Fruit fly (Drosophila melanogaster): ENCODE results near the gene CG8087.

The CG8087 gene

DNA sequence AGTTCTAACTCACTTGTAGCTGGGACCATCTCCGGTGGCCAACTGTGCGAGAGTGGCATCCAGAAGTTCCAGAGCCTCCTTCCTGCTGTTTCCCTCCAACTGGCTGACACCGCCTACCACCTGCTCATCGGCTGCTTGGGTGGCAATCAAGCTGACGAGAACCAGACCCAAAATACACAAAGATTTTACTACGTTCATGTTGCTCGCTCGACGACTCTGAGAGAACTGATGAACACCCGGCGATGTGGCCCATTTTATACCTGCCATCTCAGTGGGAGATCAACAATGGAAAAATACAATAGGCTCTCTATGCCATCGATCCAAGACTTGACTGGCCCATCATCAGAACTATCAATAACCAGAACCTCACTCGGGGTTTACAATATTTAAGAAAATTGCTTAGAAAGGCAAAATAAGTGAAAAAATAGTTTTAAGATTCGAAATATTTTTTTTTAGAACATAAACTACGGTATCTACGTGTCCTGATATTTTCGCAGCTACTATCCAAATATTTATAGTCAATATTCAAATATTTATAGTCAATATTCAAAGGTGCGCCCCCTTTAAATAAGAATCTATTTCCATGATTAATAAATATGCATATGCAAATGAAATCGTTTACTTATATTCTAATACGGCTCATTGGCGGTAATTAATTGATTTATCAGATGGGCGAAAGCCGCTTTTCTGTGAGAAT, 5.0 kb upstream of the CG8087 start, which contains the start of gene Cys:
TSS of gene Cys (minus strand) at position 234 of the 697 bp plus-strand sequence.
- peak; percentile 3 for TF ChIP-seq rgr (GFP tag; optimal IDR thresholded peaks at IDR 0.05)
- no peak for TF ChIP-seq Myc (optimal IDR thresholded peaks at IDR 0.05)
- no peak for TF ChIP-seq jim (GFP tag; optimal IDR thresholded peaks at IDR 0.05)
- TF ChIP-seq Dif (GFP tag; optimal IDR thresholded peaks at IDR 0.05; ENCODE audit: partially characterized antibody), result peak; percentile 69
- no peak for TF ChIP-seq dl (GFP tag; optimal IDR thresholded peaks at IDR 0.05; ENCODE audit: insufficient read depth in 1 of 2, partially characterized antibody in 2 of 2)
- no peak for TF ChIP-seq Jra (GFP tag; optimal IDR thresholded peaks at IDR 0.05)
- no peak for TF ChIP-seq Vsx2 (GFP tag; optimal IDR thresholded peaks at IDR 0.05; ENCODE audit: partially characterized antibody)
- TF ChIP-seq h (GFP tag; optimal IDR thresholded peaks at IDR 0.05), result no peak
- TF ChIP-seq Hnf4 (GFP tag; optimal IDR thresholded peaks at IDR 0.05), result peak; percentile 11

DNA sequence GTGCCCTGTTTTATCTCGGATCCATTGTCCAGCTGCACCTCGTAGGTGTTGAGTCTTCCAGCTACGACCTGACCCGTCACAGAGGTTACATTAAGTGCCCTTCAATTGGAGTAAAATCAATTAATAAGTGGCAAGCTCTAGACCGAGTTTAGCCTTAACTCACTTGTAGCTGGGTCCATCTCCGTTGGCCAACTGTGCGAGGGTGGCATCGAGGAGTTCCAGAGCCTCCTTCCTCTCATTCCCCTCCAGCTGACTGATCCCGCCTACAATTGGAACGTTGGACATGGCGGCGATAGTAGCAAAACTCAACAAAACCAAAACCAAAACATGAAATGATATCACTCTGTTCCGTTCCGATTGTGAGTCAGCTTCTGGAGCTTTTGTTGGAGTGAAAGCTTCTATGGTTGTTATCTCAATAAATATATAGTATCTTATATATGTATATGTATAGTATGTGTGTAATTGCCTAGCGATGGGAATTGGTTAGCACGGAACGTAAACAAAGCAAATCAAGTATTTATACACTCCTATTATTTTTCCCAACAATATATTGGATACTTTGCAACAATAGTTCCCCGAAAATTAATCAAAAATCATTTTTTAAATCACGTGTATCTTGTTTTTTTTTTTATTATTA, 4.0 kb upstream of the CG8087 start, which contains the start of gene CG8066:
TSS of gene CG8066 (minus strand) at position 347 of the 637 bp plus-strand sequence.
- TF ChIP-seq dl (GFP tag; optimal IDR thresholded peaks at IDR 0.05; ENCODE audit: insufficient read depth in 1 of 2, partially characterized antibody in 2 of 2) (no peak), br (GFP tag; optimal IDR thresholded peaks at IDR 0.05) (no peak), sage (GFP tag; optimal IDR thresholded peaks at IDR 0.05) (peak; percentile 65), Abd-B (GFP tag; optimal IDR thresholded peaks at IDR 0.05) (no peak), Hnf4 (GFP tag; optimal IDR thresholded peaks at IDR 0.05) (peak; percentile 6), psq (GFP tag; optimal IDR thresholded peaks at IDR 0.05) (no peak), tai (GFP tag; optimal IDR thresholded peaks at IDR 0.05) (no peak), N (GFP tag; optimal IDR thresholded peaks at IDR 0.05) (no peak), brk (GFP tag; optimal IDR thresholded peaks at IDR 0.05) (no peak), dsf (GFP tag; optimal IDR thresholded peaks at IDR 0.05; ENCODE audit: borderline replicate concordance) (no peak), rgr (GFP tag; optimal IDR thresholded peaks at IDR 0.05) (peak; percentile 25), CG32264 (GFP tag; optimal IDR thresholded peaks at IDR 0.05) (no peak), Sp1 (GFP tag; optimal IDR thresholded peaks at IDR 0.05) (no peak), foxo (GFP tag; optimal IDR thresholded peaks at IDR 0.05) (peak in 1 of 2 experiments; percentile 37), OdsH (GFP tag; optimal IDR thresholded peaks at IDR 0.05) (no peak), pan (optimal IDR thresholded peaks at IDR 0.05) (no peak), Hr83 (GFP tag; optimal IDR thresholded peaks at IDR 0.05; ENCODE audit: poor library complexity, severe bottlenecking) (no peak), CG9705 (GFP tag; optimal IDR thresholded peaks at IDR 0.05) (no peak), HLH106 (tag; optimal IDR thresholded peaks at IDR 0.05) (no peak), GATAd (GFP tag; optimal IDR thresholded peaks at IDR 0.05) (no peak), Rel (GFP tag; optimal IDR thresholded peaks at IDR 0.05) (peak; percentile 28), Rel (tag; optimal IDR thresholded peaks at IDR 0.05) (no peak), Jra (GFP tag; optimal IDR thresholded peaks at IDR 0.05) (peak; percentile 18), woc (GFP tag; optimal IDR thresholded peaks at IDR 0.05) (no peak), fru (GFP tag; optimal IDR thresholded peaks at IDR 0.05) (no peak), Mio (GFP tag; optimal IDR thresholded peaks at IDR 0.05) (no peak), ey (GFP tag; optimal IDR thresholded peaks at IDR 0.05) (peak; percentile 3), CrebA (GFP tag; optimal IDR thresholded peaks at IDR 0.05; ENCODE audit: borderline replicate concordance) (peak; percentile 53), sv (GFP tag; optimal IDR thresholded peaks at IDR 0.05) (no peak), Myc (optimal IDR thresholded peaks at IDR 0.05) (no peak), h (GFP tag; optimal IDR thresholded peaks at IDR 0.05) (no peak), Dfd (GFP tag; optimal IDR thresholded peaks at IDR 0.05) (no peak), lola (GFP tag; optimal IDR thresholded peaks at IDR 0.05) (no peak), Hr78 (GFP tag; optimal IDR thresholded peaks at IDR 0.05) (no peak), usp (GFP tag; optimal IDR thresholded peaks at IDR 0.05) (no peak), dmrt93B (GFP tag; optimal IDR thresholded peaks at IDR 0.05) (no peak), jim (GFP tag; optimal IDR thresholded peaks at IDR 0.05) (no peak), Dif (GFP tag; optimal IDR thresholded peaks at IDR 0.05; ENCODE audit: partially characterized antibody) (no peak), Vsx2 (GFP tag; optimal IDR thresholded peaks at IDR 0.05; ENCODE audit: partially characterized antibody) (no peak)

Data from whole organism, wandering third instar larva.